Fruit fly (Drosophila melanogaster): ENCODE results near the gene ebo.

Gene ebo

DNA sequence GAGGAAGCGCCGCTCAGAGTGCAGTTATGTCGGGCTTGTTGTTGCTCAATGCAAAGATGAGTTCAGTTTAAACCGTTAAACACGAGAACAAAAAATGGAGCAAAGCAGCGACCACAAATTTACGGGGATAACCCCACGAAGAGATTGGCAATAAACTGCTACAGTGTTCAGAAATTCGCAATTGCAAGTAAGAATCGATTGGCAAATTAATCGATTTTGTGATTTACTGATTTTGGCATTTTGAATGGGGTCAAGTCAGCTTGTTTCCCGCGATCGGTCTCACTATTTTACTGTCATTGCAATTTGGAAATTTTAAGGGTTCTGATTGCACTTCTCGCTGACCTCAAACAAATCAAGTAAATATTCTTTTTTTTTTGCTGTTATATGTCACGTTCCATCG, 5.3 kb upstream of the ebo start, which contains the start of gene CG3176:
CG3176 (plus strand) TSS at position 221 of the 400 bp plus-strand sequence.
- peak; percentile 17 for TF ChIP-seq achi (GFP tag; optimal IDR thresholded peaks at IDR 0.05)

DNA sequence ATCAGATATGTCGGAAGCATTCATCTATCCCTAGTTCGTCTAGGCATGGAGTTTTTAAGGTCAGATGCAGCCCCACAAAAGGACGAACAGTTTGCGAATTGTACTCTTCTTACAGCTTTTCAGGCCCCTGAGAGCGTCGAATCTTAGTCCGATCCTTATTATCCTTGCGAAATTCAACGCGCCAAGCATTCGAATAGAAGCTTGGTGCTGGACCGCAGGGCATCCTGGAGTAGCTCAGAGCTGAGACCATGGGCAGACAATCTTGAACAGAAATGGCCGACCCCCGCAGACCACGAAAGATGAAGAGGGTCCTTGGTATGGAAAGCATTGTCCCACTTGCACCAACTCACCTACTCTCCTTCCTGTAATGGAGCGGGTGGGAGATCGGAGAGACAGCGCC, 2.4 kb upstream of the ebo start, which contains the start of gene CG32817:
CG32817 (plus strand) TSS at position 301 of the 400 bp plus-strand sequence.
- TF ChIP-seq achi (GFP tag; optimal IDR thresholded peaks at IDR 0.05), result no peak
- no peak for TF ChIP-seq fd85E (GFP tag; optimal IDR thresholded peaks at IDR 0.05)
- TF ChIP-seq fd59A (GFP tag; optimal IDR thresholded peaks at IDR 0.05), result no peak
- TF ChIP-seq fkh (GFP tag; optimal IDR thresholded peaks at IDR 0.05), result no peak
- TF ChIP-seq dsx (GFP tag; optimal IDR thresholded peaks at IDR 0.05; ENCODE audit: poor library complexity, severe bottlenecking), result no peak
- no peak for TF ChIP-seq spab (GFP tag; optimal IDR thresholded peaks at IDR 0.05)
- TF ChIP-seq CG1621 (tag; optimal IDR thresholded peaks at IDR 0.05), result no peak
- TF ChIP-seq vri (GFP tag; optimal IDR thresholded peaks at IDR 0.05), result no peak
- no peak for TF ChIP-seq CG6854 (GFP tag; optimal IDR thresholded peaks at IDR 0.05)
- no peak for TF ChIP-seq Eip78C (GFP tag)
- TF ChIP-seq salr (GFP tag; optimal IDR thresholded peaks at IDR 0.05), result no peak
- TF ChIP-seq Gug (GFP tag; IDR thresholded peaks at IDR 0.05), result no peak

DNA sequence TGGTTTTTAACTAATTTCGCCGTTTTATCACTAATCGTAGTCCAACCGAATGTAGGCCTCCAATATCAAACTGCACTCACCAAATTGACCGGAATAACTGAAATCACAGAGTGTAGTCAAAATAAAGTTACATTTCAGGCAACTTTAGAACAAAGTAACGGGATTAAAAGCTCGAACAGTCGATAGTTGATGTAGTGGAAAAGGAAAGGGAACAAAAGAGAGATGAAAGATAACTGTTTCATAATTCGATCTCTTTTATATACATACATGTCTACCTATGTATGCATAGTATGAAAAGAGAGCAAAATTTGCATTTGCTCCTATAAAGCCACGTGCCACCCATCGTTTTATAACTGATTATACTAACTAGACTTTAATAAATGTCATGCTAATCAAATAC, 5.8 kb downstream of the ebo start, which contains the start of gene CG32816:
CG32816 (minus strand) TSS at position 101 of the 400 bp plus-strand sequence.
- TF ChIP-seq fd59A (GFP tag; optimal IDR thresholded peaks at IDR 0.05) (no peak), achi (GFP tag; optimal IDR thresholded peaks at IDR 0.05) (no peak), OdsH (GFP tag; optimal IDR thresholded peaks at IDR 0.05) (no peak), Eip93F (GFP tag; optimal IDR thresholded peaks at IDR 0.05) (no peak), net (GFP tag; optimal IDR thresholded peaks at IDR 0.05) (no peak), spab (GFP tag; optimal IDR thresholded peaks at IDR 0.05) (no peak), Eip78C (GFP tag) (no peak), pdm3 (GFP tag; optimal IDR thresholded peaks at IDR 0.05) (no peak), dac (GFP tag; optimal IDR thresholded peaks at IDR 0.05) (no peak), Met (GFP tag; optimal IDR thresholded peaks at IDR 0.05) (no peak), dsx (GFP tag; optimal IDR thresholded peaks at IDR 0.05; ENCODE audit: poor library complexity, severe bottlenecking) (no peak), CG1621 (tag; optimal IDR thresholded peaks at IDR 0.05) (no peak), Gug (GFP tag; IDR thresholded peaks at IDR 0.05) (no peak), CG8632 (GFP tag; optimal IDR thresholded peaks at IDR 0.05) (no peak), CG10669 (GFP tag; optimal IDR thresholded peaks at IDR 0.05) (no peak), cyc (GFP tag; optimal IDR thresholded peaks at IDR 0.05) (no peak), Ets21C (GFP tag; optimal IDR thresholded peaks at IDR 0.05) (no peak), CG10631 (GFP tag; optimal IDR thresholded peaks at IDR 0.05) (no peak), vri (GFP tag; optimal IDR thresholded peaks at IDR 0.05) (no peak), fkh (GFP tag; optimal IDR thresholded peaks at IDR 0.05) (no peak)

DNA sequence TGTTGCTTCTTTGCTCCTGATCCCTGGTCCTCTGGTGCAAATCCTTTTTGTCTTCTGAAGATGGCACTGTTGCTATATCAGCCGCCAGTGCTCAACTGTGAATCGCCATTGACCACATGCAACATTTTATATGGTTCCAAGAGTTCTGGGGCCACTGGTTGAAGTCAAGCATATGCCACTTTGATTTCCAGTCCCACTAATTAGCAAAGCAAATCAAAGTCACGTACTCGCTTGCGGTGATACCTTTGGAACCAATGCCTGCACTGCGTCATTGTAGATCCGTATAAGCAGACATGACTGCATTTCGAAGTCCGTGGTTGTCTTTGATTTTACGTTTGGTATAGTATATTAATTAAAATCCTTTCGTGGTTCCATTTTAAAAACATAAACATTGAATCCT, 7.1 kb downstream of the ebo start, which contains the start of gene Cyp4g1:
Cyp4g1 (minus strand) TSS at position 101 of the 400 bp plus-strand sequence.
- no peak for TF ChIP-seq spab (GFP tag; optimal IDR thresholded peaks at IDR 0.05)
- no peak for TF ChIP-seq Blimp-1 (GFP tag; optimal IDR thresholded peaks at IDR 0.05)
- no peak for TF ChIP-seq Sox102F (GFP tag; optimal IDR thresholded peaks at IDR 0.05)
- no peak for TF ChIP-seq CG6808 (GFP tag; optimal IDR thresholded peaks at IDR 0.05)
- no peak for TF ChIP-seq Lpt (GFP tag; optimal IDR thresholded peaks at IDR 0.05)
- no peak for TF ChIP-seq Hr4 (GFP tag; optimal IDR thresholded peaks at IDR 0.05)
- TF ChIP-seq OdsH (GFP tag; optimal IDR thresholded peaks at IDR 0.05), result no peak
- TF ChIP-seq Sox14 (GFP tag; optimal IDR thresholded peaks at IDR 0.05), result no peak
- no peak for TF ChIP-seq Eip78C (GFP tag)
- no peak for TF ChIP-seq CG6163 (GFP tag; IDR thresholded peaks at IDR 0.05)
- no peak for TF ChIP-seq CG3919 (GFP tag; optimal IDR thresholded peaks at IDR 0.05)
- no peak for TF ChIP-seq lz (GFP tag; optimal IDR thresholded peaks at IDR 0.05)
- no peak for TF ChIP-seq CG3032 (tag; optimal IDR thresholded peaks at IDR 0.05)
- TF ChIP-seq fkh (GFP tag; optimal IDR thresholded peaks at IDR 0.05), result no peak

DNA sequence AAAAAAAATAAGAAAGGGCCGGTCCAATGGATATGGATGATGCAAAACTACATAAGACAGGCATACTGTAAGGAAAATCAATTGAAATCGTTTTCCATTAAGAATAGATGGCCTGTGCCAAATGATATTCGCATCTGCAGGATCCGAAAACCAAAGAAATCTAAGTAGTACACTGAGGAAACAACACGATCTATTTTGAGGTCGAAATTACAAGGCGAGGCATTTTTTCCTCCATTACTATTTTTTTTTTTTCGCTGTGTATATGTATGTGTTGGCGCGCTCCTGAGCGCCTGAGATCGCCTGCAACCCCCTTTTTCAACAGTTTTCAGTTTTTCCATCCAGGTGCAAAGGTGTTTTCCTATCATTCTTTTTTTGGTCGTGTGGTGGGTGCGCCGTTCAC, 12.4 kb downstream of the ebo start:
- no peak for TF ChIP-seq acj6 (GFP tag; optimal IDR thresholded peaks at IDR 0.05)
- no peak for TF ChIP-seq CG6163 (GFP tag; IDR thresholded peaks at IDR 0.05)
- no peak for TF ChIP-seq fkh (GFP tag; optimal IDR thresholded peaks at IDR 0.05)
- no peak for TF ChIP-seq CG11294 (GFP tag; IDR thresholded peaks at IDR 0.05)
- TF ChIP-seq dac (GFP tag; optimal IDR thresholded peaks at IDR 0.05), result no peak
- TF ChIP-seq CG3919 (GFP tag; optimal IDR thresholded peaks at IDR 0.05), result no peak
- no peak for TF ChIP-seq Ets96B (tag; optimal IDR thresholded peaks at IDR 0.05)
- no peak for TF ChIP-seq fd85E (GFP tag; optimal IDR thresholded peaks at IDR 0.05)
- TF ChIP-seq CG9139 (GFP tag; optimal IDR thresholded peaks at IDR 0.05), result no peak
- no peak for TF ChIP-seq net (GFP tag; optimal IDR thresholded peaks at IDR 0.05)
- no peak for TF ChIP-seq Eip75B (GFP tag; optimal IDR thresholded peaks at IDR 0.05)
- no peak for TF ChIP-seq Ets21C (GFP tag; optimal IDR thresholded peaks at IDR 0.05)
- no peak for TF ChIP-seq Eip93F (GFP tag; optimal IDR thresholded peaks at IDR 0.05)
